Fruit fly (Drosophila melanogaster) whole organism, adult: ENCODE data around the gene Ilp8.

Experiments
- CG14711 ChIP-seq: fragments of 200-800 bp; sonication (Bioruptor generic); optimal IDR thresholded peaks from 2 replicates; lab custom pipeline; 2018; ENCODE audit warnings: missing biosample characterization, mild to moderate bottlenecking, missing genetic modification characterization, moderate library complexity
- CG1620 ChIP-seq: fragments of 200-800 bp; sonication (Bioruptor generic); optimal IDR thresholded peaks from 2 replicates; lab custom pipeline; 2016; ENCODE audit warnings: missing biosample characterization, missing genetic modification characterization
- CG5204 ChIP-seq: fragments of 200-800 bp; sonication (Bioruptor generic); optimal IDR thresholded peaks from 2 replicates; lab custom pipeline; 2016; ENCODE audit warnings: missing biosample characterization, missing genetic modification characterization
- CG7045 ChIP-seq: fragments of 200-800 bp; sonication (Bioruptor generic); optimal IDR thresholded peaks from 2 replicates; lab custom pipeline; 2017; ENCODE audit warnings: missing biosample characterization, mild to moderate bottlenecking, missing genetic modification characterization
- Mnt ChIP-seq: fragments of 200-800 bp; sonication (Bioruptor generic); optimal IDR thresholded peaks from 2 replicates; lab custom pipeline; 2016; ENCODE audit warnings: missing biosample characterization, mild to moderate bottlenecking, missing genetic modification characterization
- cic ChIP-seq: fragments of 200-800 bp; sonication (Bioruptor generic); optimal IDR thresholded peaks from 2 replicates; lab custom pipeline; 2017; ENCODE audit warnings: missing biosample characterization, mild to moderate bottlenecking, missing genetic modification characterization, moderate library complexity
- kay ChIP-seq: fragments of 200-800 bp; sonication (Bioruptor generic); peaks from one replicate; lab custom pipeline; 2016; ENCODE audit warnings: missing biosample characterization, missing genetic modification characterization, borderline replicate concordance
- ovo ChIP-seq: fragments of 200-800 bp; sonication (Bioruptor generic); optimal IDR thresholded peaks from 2 replicates; lab custom pipeline; 2016; ENCODE audit warnings: missing biosample characterization, missing genetic modification characterization
- tj ChIP-seq: fragments of 200-800 bp; sonication (Bioruptor generic); optimal IDR thresholded peaks from 3 replicates; lab custom pipeline; 2017; ENCODE audit warnings: missing biosample characterization, mild to moderate bottlenecking, missing genetic modification characterization, moderate library complexity

DNA sequence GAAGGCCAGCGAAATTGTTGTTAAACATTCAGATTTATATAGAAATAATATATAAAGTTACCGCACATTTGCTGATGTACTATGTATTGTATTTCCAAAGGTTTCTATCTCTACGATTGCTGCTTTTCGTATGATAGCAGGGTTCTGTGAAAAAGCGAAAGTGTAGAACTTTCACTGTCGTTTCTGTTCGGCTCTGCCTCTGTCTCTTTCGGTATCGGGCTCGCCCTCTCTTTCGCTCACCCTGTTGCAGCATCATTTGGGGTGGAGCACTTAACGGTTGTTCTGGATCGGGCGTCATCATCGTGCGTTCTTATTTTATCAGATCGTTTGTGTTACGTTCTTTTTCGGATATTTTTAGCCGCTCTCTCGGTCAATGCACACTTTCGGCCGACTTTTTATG, 1.4 kb upstream of the Ilp8 start:
- TF ChIP-seq kay (no peak), ovo (GFP tag; lab: Kevin White, UChicago) (no peak), CG7045 (GFP tag; lab: Kevin White, UChicago) (no peak), Mnt (GFP tag; lab: Kevin White, UChicago) (no peak), CG5204 (no peak), CG1620 (GFP tag; lab: Kevin White, UChicago) (no peak), CG14711 (tag; lab: Kevin White, UChicago) (no peak), cic (no peak), tj (GFP tag; lab: Kevin White, UChicago) (no peak)
